Fruit fly (Drosophila melanogaster) whole organism, embryonic: ENCODE data around the gene Uro.

Experiments used
- Asciz ChIP-seq: fragments of 200-800 bp; sonication (Bioruptor generic); optimal IDR thresholded peaks from 2 replicates; lab custom pipeline; 2017; ENCODE audit warnings: missing biosample characterization, mild to moderate bottlenecking, missing genetic modification characterization, missing genetic modification reagents
- BEAF-32 ChIP-seq: fragments of 200-800 bp; sonication (Bioruptor generic); optimal IDR thresholded peaks from 3 replicates; lab custom pipeline; 2017; ENCODE audit warnings: missing biosample characterization, missing genetic modification characterization, mild to moderate bottlenecking, moderate library complexity, missing genetic modification reagents
- CG10267 ChIP-seq: fragments of 200-800 bp; sonication (Bioruptor generic); optimal IDR thresholded peaks from 2 replicates; lab custom pipeline; 2018; ENCODE audit warnings: missing biosample characterization, mild to moderate bottlenecking, missing genetic modification characterization, moderate library complexity
- CG11398 ChIP-seq: fragments of 200-800 bp; sonication (Bioruptor generic); optimal IDR thresholded peaks from 2 replicates; lab custom pipeline; 2016; ENCODE audit warnings: missing biosample characterization, missing genetic modification characterization
- CG12155 ChIP-seq: fragments of 200-800 bp; sonication (Bioruptor generic); optimal IDR thresholded peaks from 3 replicates; lab custom pipeline; 2016; ENCODE audit warnings: missing biosample characterization, missing genetic modification characterization
- CG12942 ChIP-seq: fragments of 200-800 bp; sonication (Bioruptor generic); optimal IDR thresholded peaks from 3 replicates; lab custom pipeline; 2016; ENCODE audit warnings: missing biosample characterization, missing genetic modification characterization
- CG13296 ChIP-seq: fragments of 200-800 bp; sonication (Bioruptor generic); optimal IDR thresholded peaks from 3 replicates; lab custom pipeline; 2018; ENCODE audit warnings: missing biosample characterization, mild to moderate bottlenecking, missing genetic modification characterization
- CG14710 ChIP-seq: fragments of 200-800 bp; sonication (Bioruptor generic); optimal IDR thresholded peaks from 3 replicates; lab custom pipeline; 2019; ENCODE audit warnings: missing biosample characterization, mild to moderate bottlenecking, missing genetic modification characterization, moderate library complexity
- CG15269 ChIP-seq: fragments of 200-800 bp; sonication (Bioruptor generic); optimal IDR thresholded peaks from 2 replicates; lab custom pipeline; 2018; ENCODE audit warnings: missing biosample characterization, mild to moderate bottlenecking, missing genetic modification characterization, moderate library complexity
- CG17612 ChIP-seq: fragments of 200-800 bp; sonication (Bioruptor generic); IDR thresholded peaks from 2 replicates; pipeline ENCODE4 v1.3.6; 2022; ENCODE audit warnings: missing biosample characterization, missing genetic modification characterization
- CG17802 ChIP-seq: fragments of 200-800 bp; sonication (Bioruptor generic); optimal IDR thresholded peaks from 2 replicates; lab custom pipeline; 2018; ENCODE audit warnings: missing biosample characterization, mild to moderate bottlenecking, missing genetic modification characterization, moderate library complexity
- CG1792 ChIP-seq: fragments of 200-800 bp; sonication (Bioruptor generic); optimal IDR thresholded peaks from 2 replicates; lab custom pipeline; 2016; ENCODE audit warnings: missing biosample characterization, missing genetic modification characterization
- CG1832 ChIP-seq: fragments of 200-800 bp; sonication (Bioruptor generic); optimal IDR thresholded peaks from 2 replicates; lab custom pipeline; 2017; ENCODE audit warnings: missing biosample characterization, mild to moderate bottlenecking, missing genetic modification characterization, inconsistent platforms
- CG2712 ChIP-seq: fragments of 200-800 bp; optimal IDR thresholded peaks from 3 replicates; lab custom pipeline; 2019; ENCODE audit warnings: missing biosample characterization, mild to moderate bottlenecking, missing genetic modification characterization, moderate library complexity
- CG33557 ChIP-seq: fragments of 200-800 bp; sonication (Bioruptor generic); optimal IDR thresholded peaks from 2 replicates; lab custom pipeline; 2019; ENCODE audit warnings: missing biosample characterization, mild to moderate bottlenecking, missing genetic modification characterization, moderate library complexity
- CG4282 ChIP-seq: fragments of 200-800 bp; sonication (Bioruptor generic); optimal IDR thresholded peaks from 2 replicates; lab custom pipeline; 2016; ENCODE audit warnings: missing biosample characterization, missing genetic modification characterization
- CG4404 ChIP-seq: fragments of 200-800 bp; sonication (Bioruptor generic); IDR thresholded peaks from 2 replicates; pipeline ENCODE4 v1.3.6; 2022; ENCODE audit warnings: missing biosample characterization, missing genetic modification characterization
- CG7987 ChIP-seq: fragments of 200-800 bp; sonication (Bioruptor generic); optimal IDR thresholded peaks from 2 replicates; lab custom pipeline; 2018; ENCODE audit warnings: missing biosample characterization, mild to moderate bottlenecking, missing genetic modification characterization, moderate library complexity
- CG8478 ChIP-seq: fragments of >200 bp; optimal IDR thresholded peaks from 2 replicates; lab custom pipeline; 2018
- CG9437 ChIP-seq: fragments of 200-800 bp; sonication (Bioruptor generic); optimal IDR thresholded peaks from 2 replicates; lab custom pipeline; 2018; ENCODE audit warnings: missing biosample characterization, mild to moderate bottlenecking, missing genetic modification characterization
- CG9609 ChIP-seq: fragments of 200-800 bp; sonication (Bioruptor generic); optimal IDR thresholded peaks from 3 replicates; lab custom pipeline; 2016; ENCODE audit warnings: missing biosample characterization, missing genetic modification characterization
- CkIIα-i1 ChIP-seq: fragments of 200-800 bp; sonication (Bioruptor generic); IDR thresholded peaks from 2 replicates; pipeline ENCODE4 v1.3.6; 2022; ENCODE audit warnings: missing biosample characterization, missing genetic modification characterization
- ERR ChIP-seq: fragments of 200-800 bp; sonication (Bioruptor generic); optimal IDR thresholded peaks from 2 replicates; lab custom pipeline; 2016; ENCODE audit warnings: missing biosample characterization, missing genetic modification characterization
- Eip74EF ChIP-seq, 2 experiments: fragments of 200-800 bp in 1 of 2; fragments of >200 bp in 1 of 2; sonication (Bioruptor generic) in 1 of 2; optimal IDR thresholded peaks; 2 replicates each; lab custom pipeline; 2017 to 2019; ENCODE audit warnings: missing biosample characterization in 2 of 2, missing genetic modification characterization in 2 of 2, mild to moderate bottlenecking in 1 of 2, moderate library complexity in 1 of 2
- HmgZ ChIP-seq: fragments of 200-800 bp; sonication (Bioruptor generic); optimal IDR thresholded peaks from 2 replicates; lab custom pipeline; 2018; ENCODE audit warnings: missing biosample characterization, mild to moderate bottlenecking, missing genetic modification characterization
- Hmx ChIP-seq: fragments of 200-800 bp; sonication (Bioruptor generic); optimal IDR thresholded peaks from 2 replicates; lab custom pipeline; 2016; ENCODE audit warnings: missing biosample characterization, missing genetic modification characterization
- MBD-R2 ChIP-seq: fragments of 200-800 bp; sonication (Bioruptor generic); IDR thresholded peaks from 2 replicates; pipeline ENCODE4 v1.3.6; 2022; ENCODE audit warnings: missing biosample characterization, missing genetic modification characterization
- Mad ChIP-seq: fragments of 200-800 bp; sonication (Bioruptor generic); optimal IDR thresholded peaks from 2 replicates; lab custom pipeline; 2016; ENCODE audit warnings: missing biosample characterization, missing genetic modification characterization
- Max ChIP-seq: fragments of 200-800 bp; sonication (Bioruptor generic); optimal IDR thresholded peaks from 2 replicates; lab custom pipeline; 2016; ENCODE audit warnings: missing biosample characterization, mild to moderate bottlenecking, missing genetic modification characterization
- NfI ChIP-seq: fragments of 200-800 bp; sonication (Bioruptor generic); optimal IDR thresholded peaks from 3 replicates; lab custom pipeline; 2018; ENCODE audit warnings: missing biosample characterization, mild to moderate bottlenecking, missing genetic modification characterization, moderate library complexity
- Pdp1 ChIP-seq, 2 experiments: fragments of 200-800 bp; sonication (Bioruptor generic); optimal IDR thresholded peaks; 3 replicates each; lab custom pipeline; 2016; ENCODE audit warnings: missing biosample characterization in 2 of 2, missing genetic modification characterization in 2 of 2, mild to moderate bottlenecking in 1 of 2, moderate library complexity in 1 of 2
- Rfx ChIP-seq: fragments of 200-800 bp; sonication (Bioruptor generic); IDR thresholded peaks from 2 replicates; pipeline ENCODE4 v1.3.6; 2022; ENCODE audit warnings: missing biosample characterization, missing genetic modification characterization
- ase ChIP-seq: fragments of 200-800 bp; sonication (Bioruptor generic); IDR thresholded peaks from 3 replicates; pipeline ENCODE4 v1.3.6; 2022; ENCODE audit warnings: missing biosample characterization, missing genetic modification characterization
- ato ChIP-seq: fragments of 200-800 bp; sonication (Bioruptor generic); IDR thresholded peaks from 2 replicates; pipeline ENCODE4 v1.3.6; 2022; ENCODE audit warnings: missing biosample characterization, missing genetic modification characterization; ENCODE audit not compliant: partially characterized antibody
- bcd ChIP-seq: fragments of 200-800 bp; sonication (Bioruptor generic); optimal IDR thresholded peaks from 2 replicates; lab custom pipeline; 2017; ENCODE audit warnings: missing biosample characterization, mild to moderate bottlenecking, missing genetic modification characterization
- chm ChIP-seq: fragments of 200-800 bp; sonication (Bioruptor generic); IDR thresholded peaks from 2 replicates; pipeline ENCODE4 v1.3.6; 2022; ENCODE audit warnings: missing biosample characterization, missing genetic modification characterization
- chn ChIP-seq: fragments of 200-800 bp; sonication (Bioruptor generic); optimal IDR thresholded peaks from 2 replicates; lab custom pipeline; 2016; ENCODE audit warnings: missing biosample characterization, missing genetic modification characterization
- croc ChIP-seq: fragments of 200-800 bp; sonication (Bioruptor generic); conservative IDR thresholded peaks from 3 replicates; pipeline ENCODE4 v1.3.6; 2022; ENCODE audit warnings: missing biosample characterization, missing genetic modification characterization
- crp ChIP-seq, 2 experiments: fragments of 200-800 bp; sonication (Bioruptor generic); optimal IDR thresholded peaks; 2 replicates in 1 of 2; 3 replicates in 1 of 2; lab custom pipeline; 2017; ENCODE audit warnings: missing biosample characterization in 2 of 2, missing genetic modification characterization in 2 of 2, mild to moderate bottlenecking in 1 of 2, moderate library complexity in 1 of 2
- dan ChIP-seq: fragments of 200-800 bp; sonication (Bioruptor generic); IDR thresholded peaks from 2 replicates; pipeline ENCODE4 v1.3.6; 2022; ENCODE audit warnings: missing biosample characterization, missing genetic modification characterization
- ems ChIP-seq: fragments of 200-800 bp; sonication (Bioruptor generic); optimal IDR thresholded peaks from 3 replicates; lab custom pipeline; 2016; ENCODE audit warnings: missing biosample characterization, missing genetic modification characterization
- ftz-f1 ChIP-seq: fragments of 200-800 bp; sonication (Bioruptor generic); optimal IDR thresholded peaks from 2 replicates; lab custom pipeline; 2016; ENCODE audit warnings: missing biosample characterization, missing genetic modification characterization
- hb ChIP-seq: fragments of 200-800 bp; sonication (Bioruptor generic); IDR thresholded peaks from 3 replicates; pipeline ENCODE4 v1.3.6; 2022; ENCODE audit warnings: missing biosample characterization, missing genetic modification characterization; ENCODE audit not compliant: partially characterized antibody
- lbe ChIP-seq: fragments of 200-800 bp; sonication (Bioruptor generic); optimal IDR thresholded peaks from 2 replicates; lab custom pipeline; 2016; ENCODE audit warnings: missing biosample characterization, mild to moderate bottlenecking, missing genetic modification characterization
- pnt ChIP-seq: fragments of 200-800 bp; sonication (Bioruptor generic); optimal IDR thresholded peaks from 3 replicates; lab custom pipeline; 2016; ENCODE audit warnings: missing biosample characterization, missing genetic modification characterization
- tap ChIP-seq: fragments of 200-800 bp; optimal IDR thresholded peaks from 3 replicates; lab custom pipeline; 2019; ENCODE audit warnings: missing biosample characterization, mild to moderate bottlenecking, missing genetic modification characterization, moderate library complexity
- unc-4 ChIP-seq: fragments of 200-800 bp; sonication (Bioruptor generic); IDR thresholded peaks from 2 replicates; pipeline ENCODE4 v1.3.6; 2022; ENCODE audit warnings: missing biosample characterization, missing genetic modification characterization; ENCODE audit not compliant: partially characterized antibody

Uro gene

DNA sequence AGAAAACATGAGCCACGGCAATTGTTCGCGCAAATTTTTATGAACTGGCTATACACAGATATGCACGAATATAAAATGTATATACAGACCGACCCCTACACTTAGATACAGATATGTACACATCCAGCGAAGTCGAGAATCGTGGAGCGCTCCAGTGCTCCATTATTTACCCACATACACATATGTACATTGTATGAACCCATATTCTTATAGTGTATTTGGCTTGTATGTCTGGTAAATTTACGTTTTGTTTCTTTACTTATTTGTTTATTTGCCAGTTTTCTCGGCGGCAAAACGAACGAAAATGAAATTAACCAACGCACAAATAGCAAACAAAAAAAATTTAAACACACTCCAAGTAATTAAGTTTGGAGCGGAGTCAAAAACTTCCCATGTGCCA lies 33.5 kb downstream of the Uro start (continued):
- TF ChIP-seq CG11398, result no peak
- TF ChIP-seq CG7987 (GFP tag; lab: Kevin White, UChicago), result peak; percentile 84
- peak; percentile 7 for TF ChIP-seq bcd (GFP tag; lab: Kevin White, UChicago)
- peak; percentile 30 for TF ChIP-seq tap (tag; lab: Kevin White, UChicago)
- TF ChIP-seq CG2712, result peak; percentile 34
- TF ChIP-seq BEAF-32 (GFP tag; lab: Kevin White, UChicago), result no peak
- TF ChIP-seq CG17802 (tag; lab: Kevin White, UChicago), result no peak
- TF ChIP-seq unc-4 (GFP tag; lab: Robert Waterston, UW), result no peak
- no peak for TF ChIP-seq Hmx
- TF ChIP-seq croc (GFP tag; lab: Robert Waterston, UW), result no peak
- no peak for TF ChIP-seq CG12942 (GFP tag; lab: Kevin White, UChicago)
- peak; percentile 72 for TF ChIP-seq Asciz (GFP tag; lab: Kevin White, UChicago)
- no peak for TF ChIP-seq hb (GFP tag; lab: Robert Waterston, UW)
- no peak for TF ChIP-seq chn (GFP tag; lab: Kevin White, UChicago)
- no peak for TF ChIP-seq CG4404 (GFP tag; lab: Robert Waterston, UW)
- TF ChIP-seq CG12155 (GFP tag; lab: Kevin White, UChicago), result no peak
- peak; percentile 19 for TF ChIP-seq NfI (GFP tag; lab: Kevin White, UChicago)
- TF ChIP-seq pnt (GFP tag; lab: Kevin White, UChicago), result no peak
- no peak for TF ChIP-seq MBD-R2
- no peak for TF ChIP-seq ERR
- no peak for TF ChIP-seq HmgZ (tag; lab: Kevin White, UChicago)
- no peak for TF ChIP-seq CG10267 (tag; lab: Kevin White, UChicago)
- no peak for TF ChIP-seq CG33557 (GFP tag; lab: Kevin White, UChicago)
- TF ChIP-seq Max, result peak; percentile 60
- no peak for TF ChIP-seq CG1832
- peak; percentile 67 for TF ChIP-seq CG1792 (GFP tag; lab: Kevin White, UChicago)
- TF ChIP-seq CG13296 (GFP tag; lab: Kevin White, UChicago), result peak; percentile 83
- peak; percentile 62; the same call in 1 of the 2 replicates for TF ChIP-seq chm (GFP tag; lab: Robert Waterston, UW)
- TF ChIP-seq dan (GFP tag; lab: Robert Waterston, UW), result no peak
- TF ChIP-seq ftz-f1 (GFP tag; lab: Kevin White, UChicago), result no peak
- TF ChIP-seq CG15269 (tag; lab: Kevin White, UChicago), result no peak
- TF ChIP-seq Rfx (GFP tag; lab: Robert Waterston, UW), result peak; percentile 39; the same call in 1 of the 2 replicates
- no peak for TF ChIP-seq CG9609 (GFP tag; lab: Kevin White, UChicago)
- no peak for TF ChIP-seq CG8478 (lab: Kevin White, UChicago)
- no peak for TF ChIP-seq CkIIα-i1
- peak in 1 of 2 experiments; percentile 28 for TF ChIP-seq Eip74EF (GFP tag; optimal IDR thresholded peaks at IDR 0.05; lab: Kevin White, UChicago)
- peak; percentile 1 for TF ChIP-seq CG4282 (GFP tag; lab: Kevin White, UChicago)
- no peak for TF ChIP-seq lbe (GFP tag; lab: Kevin White, UChicago)

DNA sequence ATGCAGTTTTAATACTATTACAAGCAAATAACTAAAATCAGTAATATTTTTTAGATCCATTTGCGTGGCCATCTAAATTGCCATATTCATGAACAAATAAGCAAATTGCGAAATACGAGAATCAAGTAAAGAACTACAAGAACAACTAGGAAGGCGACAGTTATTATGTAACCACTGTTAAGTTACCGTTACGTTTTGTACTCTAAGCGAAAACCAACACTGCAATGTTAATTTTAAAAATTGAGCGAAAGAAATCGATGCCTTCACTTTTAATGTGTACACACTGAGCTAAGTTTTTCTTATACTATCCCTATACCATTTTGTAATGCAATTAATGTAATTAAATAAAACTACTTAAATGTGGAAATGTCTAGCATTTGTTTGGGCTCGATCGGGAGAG lies 40.5 kb downstream of the Uro start:
- TF ChIP-seq ems (no peak), CG9437 (GFP tag; lab: Kevin White, UChicago) (peak; percentile 60), CG14710 (tag; lab: Kevin White, UChicago) (peak; percentile 47), Pdp1 (GFP tag; optimal IDR thresholded peaks at IDR 0.05; lab: Kevin White, UChicago) (peak in 1 of 2 experiments; percentile 91), crp (GFP tag; optimal IDR thresholded peaks at IDR 0.05; lab: Kevin White, UChicago) (no peak), ase (no peak), Rfx (GFP tag; lab: Robert Waterston, UW) (no peak), ato (GFP tag; lab: Robert Waterston, UW) (no peak), Mad (GFP tag; lab: Kevin White, UChicago) (no peak), CG17612 (GFP tag; lab: Robert Waterston, UW) (no peak)
- TF ChIP-seq, all 482 proteins: peak for 3
